Worm (Caenorhabditis elegans): ENCODE measurements around the gene hpo-15.

The hpo-15 gene

ce11 chrV:5504807-5505442, 8.7 kb downstream of the hpo-15 start, which contains the start of the genes dnj-19 and nhr-47 (continued):
- TF ChIP-seq C16A3.4 (tag; optimal IDR thresholded peaks at IDR 0.05) (peak; percentile 88), nhr-47 (tag; optimal IDR thresholded peaks at IDR 0.05) (no peak), ceh-90 (tag; optimal IDR thresholded peaks at IDR 0.05) (no peak), isw-1 (GFP tag; IDR thresholded peaks at IDR 0.05) (peak; percentile 89), lir-3 (tag; optimal IDR thresholded peaks at IDR 0.05; ENCODE audit: poor library complexity) (peak; percentile 79), tlp-1 (tag; optimal IDR thresholded peaks at IDR 0.05) (no peak), lin-13 (GFP tag; optimal IDR thresholded peaks at IDR 0.05) (peak; percentile 87), F16B12.6 (tag; optimal IDR thresholded peaks at IDR 0.05) (peak; percentile 59), elt-3 (tag; optimal IDR thresholded peaks at IDR 0.05) (peak in 2 of 6 experiments; percentile 71 to 84), ztf-4 (tag; optimal IDR thresholded peaks at IDR 0.05) (peak; percentile 67), Y116A8C.19 (tag; optimal IDR thresholded peaks at IDR 0.05; ENCODE audit: borderline replicate concordance) (no peak), jun-1 (tag; optimal IDR thresholded peaks at IDR 0.05) (peak; percentile 89), mef-2 (tag; optimal IDR thresholded peaks at IDR 0.05) (no peak), nhr-84 (tag; optimal IDR thresholded peaks at IDR 0.05) (no peak), efl-1 (optimal IDR thresholded peaks at IDR 0.05) (peak; percentile 88), efl-1 (GFP tag; optimal IDR thresholded peaks at IDR 0.05 in 1 of 2) (peak; percentile 81 to 98), aly-2 (tag; optimal IDR thresholded peaks at IDR 0.05) (peak; percentile 21), pqm-1 (tag; optimal IDR thresholded peaks at IDR 0.05) (no peak), lsy-2 (tag; optimal IDR thresholded peaks at IDR 0.05) (peak; percentile 90 to 92), pag-3 (tag; optimal IDR thresholded peaks at IDR 0.05; ENCODE audit: borderline replicate concordance, insufficient read depth) (peak; percentile 22), ama-1 (optimal IDR thresholded peaks at IDR 0.05) (no peak), snu-23 (GFP tag; optimal IDR thresholded peaks at IDR 0.05) (peak; percentile 95), aha-1 (tag; optimal IDR thresholded peaks at IDR 0.05) (peak; percentile 51), sox-4 (tag; optimal IDR thresholded peaks at IDR 0.05) (peak; percentile 91), egl-27 (tag; optimal IDR thresholded peaks at IDR 0.05) (peak in 1 of 2 experiments; percentile 40), swsn-7 (tag; optimal IDR thresholded peaks at IDR 0.05) (peak; percentile 96), unc-86 (tag; optimal IDR thresholded peaks at IDR 0.05) (peak; percentile 94), pax-3 (tag; optimal IDR thresholded peaks at IDR 0.05) (peak; percentile 88), nhr-20 (tag; optimal IDR thresholded peaks at IDR 0.05) (peak; percentile 96), irx-1 (tag; optimal IDR thresholded peaks at IDR 0.05) (peak; percentile 88), fkh-8 (tag; optimal IDR thresholded peaks at IDR 0.05) (peak; percentile 96), hlh-17 (GFP tag; optimal IDR thresholded peaks at IDR 0.05; ENCODE audit: borderline replicate concordance) (no peak), lin-15B (tag; optimal IDR thresholded peaks at IDR 0.05) (peak; percentile 77), nhr-19 (GFP tag; conservative IDR thresholded peaks at IDR 0.05) (peak; percentile 95), vab-15 (tag; optimal IDR thresholded peaks at IDR 0.05) (no peak), C34B4.2 (tag; optimal IDR thresholded peaks at IDR 0.05) (no peak), dpl-1 (GFP tag; optimal IDR thresholded peaks at IDR 0.05) (peak; percentile 80 to 86 (median 86)), ets-5 (GFP tag; IDR thresholded peaks at IDR 0.05) (no peak), ceh-63 (GFP tag; optimal IDR thresholded peaks at IDR 0.05) (no peak)

ce11 chrV:5504295-5504694, 9.3 kb downstream of the hpo-15 start:
- 0 out of 2 replicates have a peak, but pooled peaks have one; percentile 41 for TF ChIP-seq ets-5 (GFP tag; IDR thresholded peaks at IDR 0.05)
- TF ChIP-seq egl-27 (tag; optimal IDR thresholded peaks at IDR 0.05) = no peak

ce11 chrV:5502701-5503100, 10.9 kb downstream of the hpo-15 start:
- TF ChIP-seq efl-1 (optimal IDR thresholded peaks at IDR 0.05) (no peak), efl-1 (GFP tag; optimal IDR thresholded peaks at IDR 0.05 in 1 of 2) (no peak), lin-35 (GFP tag; optimal IDR thresholded peaks at IDR 0.05) (peak in 1 of 2 experiments; percentile 5), ama-1 (optimal IDR thresholded peaks at IDR 0.05) (peak; percentile 38), pag-3 (tag; optimal IDR thresholded peaks at IDR 0.05; ENCODE audit: borderline replicate concordance, insufficient read depth) (no peak), fkh-8 (tag; optimal IDR thresholded peaks at IDR 0.05) (no peak), ceh-82 (tag; optimal IDR thresholded peaks at IDR 0.05) (no peak), F16B12.6 (tag; optimal IDR thresholded peaks at IDR 0.05) (no peak), ceh-88 (GFP tag; IDR thresholded peaks at IDR 0.05) (no peak), pqm-1 (tag; optimal IDR thresholded peaks at IDR 0.05) (no peak), lin-13 (GFP tag; optimal IDR thresholded peaks at IDR 0.05) (no peak)
